Fruit fly (Drosophila melanogaster) Kc167 (cell line): ENCODE data around the gene CG13931.

ENCODE experiments used
- Myc ChIP-seq: fragments of >200 bp; optimal IDR thresholded peaks from 2 replicates; lab custom pipeline; 2017; ENCODE audit warnings: missing external identifiers
- Sin3A ChIP-seq: fragments of >200 bp; optimal IDR thresholded peaks from 2 replicates; lab custom pipeline; 2018; ENCODE audit warnings: missing external identifiers
- h ChIP-seq: fragments of >200 bp; optimal IDR thresholded peaks from 3 replicates; lab custom pipeline; 2018; ENCODE audit warnings: missing external identifiers
- insv ChIP-seq: fragments of >200 bp; optimal IDR thresholded peaks from 3 replicates; lab custom pipeline; 2018; ENCODE audit warnings: missing external identifiers
- psq ChIP-seq: fragments of >200 bp; optimal IDR thresholded peaks from 2 replicates; lab custom pipeline; 2017; ENCODE audit warnings: missing external identifiers

- no peak for TF ChIP-seq h (lab: Kevin White, UChicago)
- no peak for TF ChIP-seq psq (lab: Kevin White, UChicago)
- TF ChIP-seq Sin3A: no peak
- TF ChIP-seq Myc (lab: Kevin White, UChicago): no peak
- no peak for TF ChIP-seq insv (lab: Kevin White, UChicago)
These were observed 44.4 kb upstream of the CG13931 start, which contains the start of gene CG13921 for dm6 chr3L:1746338-1747199.
